Fruit fly (Drosophila melanogaster): ENCODE results near the gene Cdc23.
A peak's percentile ranks its signal among the peaks of the same experiment; 100 is the strongest.

Cdc23 gene

dm6 chr2L:20486050-20486751 is 27.1 kb downstream of the Cdc23 start:
- TF ChIP-seq CG5204 (GFP tag; optimal IDR thresholded peaks at IDR 0.05): no peak
- TF ChIP-seq Mnt (GFP tag; optimal IDR thresholded peaks at IDR 0.05): no peak
- no peak for TF ChIP-seq kay (GFP tag; ENCODE audit: borderline replicate concordance)

dm6 chr2L:20486752-20487141 is 27.6 kb downstream of the Cdc23 start:
- no peak for TF ChIP-seq CG12768 (GFP tag; optimal IDR thresholded peaks at IDR 0.05)
- TF ChIP-seq pad (GFP tag; optimal IDR thresholded peaks at IDR 0.05): no peak
- no peak for TF ChIP-seq CG11617 (GFP tag; optimal IDR thresholded peaks at IDR 0.05)
- no peak for TF ChIP-seq cnc (optimal IDR thresholded peaks at IDR 0.05)
- TF ChIP-seq Crg-1 (GFP tag; optimal IDR thresholded peaks at IDR 0.05): no peak
- no peak for TF ChIP-seq CG33017 (tag; optimal IDR thresholded peaks at IDR 0.05)
- no peak for TF ChIP-seq ovo (GFP tag; optimal IDR thresholded peaks at IDR 0.05)
- no peak for TF ChIP-seq cic (GFP tag; optimal IDR thresholded peaks at IDR 0.05)
- no peak for TF ChIP-seq Hr96 (GFP tag; optimal IDR thresholded peaks at IDR 0.05)
- TF ChIP-seq CG14711 (tag; optimal IDR thresholded peaks at IDR 0.05): no peak
- no peak for TF ChIP-seq toe (GFP tag; optimal IDR thresholded peaks at IDR 0.05)
- no peak for TF ChIP-seq CG7101 (tag; optimal IDR thresholded peaks at IDR 0.05)
- no peak for TF ChIP-seq CG5204 (GFP tag; optimal IDR thresholded peaks at IDR 0.05)
- TF ChIP-seq tj (GFP tag; optimal IDR thresholded peaks at IDR 0.05): no peak
- no peak for TF ChIP-seq Mnt (GFP tag; optimal IDR thresholded peaks at IDR 0.05)
- no peak for TF ChIP-seq bab1 (GFP tag; optimal IDR thresholded peaks at IDR 0.05)
- TF ChIP-seq Clk (GFP tag; optimal IDR thresholded peaks at IDR 0.05): no peak
- no peak for TF ChIP-seq CG7045 (GFP tag; optimal IDR thresholded peaks at IDR 0.05)

dm6 chr2L:20487723-20488122 is 28.6 kb downstream of the Cdc23 start:
- TF ChIP-seq CG12768 (GFP tag; optimal IDR thresholded peaks at IDR 0.05): no peak
- no peak for TF ChIP-seq cic (GFP tag; optimal IDR thresholded peaks at IDR 0.05)
- TF ChIP-seq CG33017 (tag; optimal IDR thresholded peaks at IDR 0.05): no peak
- TF ChIP-seq toe (GFP tag; optimal IDR thresholded peaks at IDR 0.05): no peak
- TF ChIP-seq Hr96 (GFP tag; optimal IDR thresholded peaks at IDR 0.05): no peak
- TF ChIP-seq CG7101 (tag; optimal IDR thresholded peaks at IDR 0.05): no peak
- TF ChIP-seq Crg-1 (GFP tag; optimal IDR thresholded peaks at IDR 0.05): no peak
- TF ChIP-seq bab1 (GFP tag; optimal IDR thresholded peaks at IDR 0.05): no peak
- TF ChIP-seq CG7045 (GFP tag; optimal IDR thresholded peaks at IDR 0.05): no peak
- no peak for TF ChIP-seq Mnt (GFP tag; optimal IDR thresholded peaks at IDR 0.05)
- no peak for TF ChIP-seq CG11617 (GFP tag; optimal IDR thresholded peaks at IDR 0.05)
- TF ChIP-seq CG1620 (GFP tag; optimal IDR thresholded peaks at IDR 0.05): no peak
- no peak for TF ChIP-seq kay (GFP tag; ENCODE audit: borderline replicate concordance)
- TF ChIP-seq Clk (GFP tag; optimal IDR thresholded peaks at IDR 0.05): no peak
- TF ChIP-seq pad (GFP tag; optimal IDR thresholded peaks at IDR 0.05): no peak
- TF ChIP-seq CG5204 (GFP tag; optimal IDR thresholded peaks at IDR 0.05): no peak
- no peak for TF ChIP-seq cnc (optimal IDR thresholded peaks at IDR 0.05)

- TF ChIP-seq toe (GFP tag; optimal IDR thresholded peaks at IDR 0.05): no peak
- TF ChIP-seq pad (GFP tag; optimal IDR thresholded peaks at IDR 0.05): no peak
- TF ChIP-seq CG5204 (GFP tag; optimal IDR thresholded peaks at IDR 0.05): no peak
- no peak for TF ChIP-seq bab1 (GFP tag; optimal IDR thresholded peaks at IDR 0.05)
These were observed 29.0 kb downstream of the Cdc23 start for dm6 chr2L:20488128-20488527.

dm6 chr2L:20494423-20495052 is 35.4 kb downstream of the Cdc23 start, which contains the start of gene CG34007:
CG34007 (plus strand) TSS chr2L:20495030.
- TF ChIP-seq Hr96 (GFP tag; optimal IDR thresholded peaks at IDR 0.05): no peak
- TF ChIP-seq pad (GFP tag; optimal IDR thresholded peaks at IDR 0.05): peak; percentile 73
- TF ChIP-seq Clk (GFP tag; optimal IDR thresholded peaks at IDR 0.05): no peak
- no peak for TF ChIP-seq CG5204 (GFP tag; optimal IDR thresholded peaks at IDR 0.05)
- TF ChIP-seq Crg-1 (GFP tag; optimal IDR thresholded peaks at IDR 0.05): no peak
- TF ChIP-seq toe (GFP tag; optimal IDR thresholded peaks at IDR 0.05): no peak
- peak; percentile 15 for TF ChIP-seq CG7101 (tag; optimal IDR thresholded peaks at IDR 0.05)
- TF ChIP-seq CG33017 (tag; optimal IDR thresholded peaks at IDR 0.05): no peak
- TF ChIP-seq cnc (optimal IDR thresholded peaks at IDR 0.05): no peak
- peak; percentile 14 for TF ChIP-seq bab1 (GFP tag; optimal IDR thresholded peaks at IDR 0.05)
- no peak for TF ChIP-seq CG14711 (tag; optimal IDR thresholded peaks at IDR 0.05)
- no peak for TF ChIP-seq cic (GFP tag; optimal IDR thresholded peaks at IDR 0.05)

All from whole organism, adult.